Fruit fly (Drosophila melanogaster): Measurements from ENCODE around the gene CarT.

The CarT gene

dm6 chr2L:20764663-20765062, 34.6 kb upstream of the CarT start (continued):
- TF ChIP-seq CG11247 (GFP tag; IDR thresholded peaks at IDR 0.05) = no peak
- 0 out of 3 replicates have a peak, but pooled peaks have one; percentile 10 for TF ChIP-seq ci (GFP tag; IDR thresholded peaks at IDR 0.05)
- peak; percentile 88 for TF ChIP-seq Hr39 (optimal IDR thresholded peaks at IDR 0.05)
- peak; percentile 8; the same call in 1 of the 3 replicates for TF ChIP-seq zfh1 (GFP tag; IDR thresholded peaks at IDR 0.05)
- TF ChIP-seq CG30431 (GFP tag; optimal IDR thresholded peaks at IDR 0.05) = no peak
- no peak for TF ChIP-seq CG7556 (GFP tag; optimal IDR thresholded peaks at IDR 0.05)
- no peak for TF ChIP-seq fd3F (GFP tag; optimal IDR thresholded peaks at IDR 0.05)
- TF ChIP-seq fd96Cb (tag; optimal IDR thresholded peaks at IDR 0.05) = no peak
- TF ChIP-seq CG10543 (GFP tag; optimal IDR thresholded peaks at IDR 0.05) = no peak
- no peak for TF ChIP-seq prd (optimal IDR thresholded peaks at IDR 0.05)
- 0 out of 3 replicates have a peak, but pooled peaks have one; percentile 22 for TF ChIP-seq prd (GFP tag; IDR thresholded peaks at IDR 0.05)
- TF ChIP-seq Tbp (GFP tag; optimal IDR thresholded peaks at IDR 0.05) = no peak
- TF ChIP-seq unpg (GFP tag; optimal IDR thresholded peaks at IDR 0.05) = no peak
- TF ChIP-seq disco-r (GFP tag; optimal IDR thresholded peaks at IDR 0.05) = no peak
- TF ChIP-seq Dbx (GFP tag; IDR thresholded peaks at IDR 0.05) = no peak
- no peak for TF ChIP-seq CG14050 (GFP tag; IDR thresholded peaks at IDR 0.05)

dm6 chr2L:20761951-20762538, 32.0 kb upstream of the CarT start:
- TF ChIP-seq Deaf1 (tag; optimal IDR thresholded peaks at IDR 0.05) = peak; percentile 22
- TF ChIP-seq Ssrp (tag; optimal IDR thresholded peaks at IDR 0.05) = peak; percentile 17
- TF ChIP-seq ssp (GFP tag; IDR thresholded peaks at IDR 0.05) = no peak
- no peak for TF ChIP-seq Ets97D (GFP tag; optimal IDR thresholded peaks at IDR 0.05)
- peak; percentile 58; the same call in 1 of the 2 replicates for TF ChIP-seq stc (GFP tag; IDR thresholded peaks at IDR 0.05)
- TF ChIP-seq CG10321 (GFP tag; IDR thresholded peaks at IDR 0.05) = no peak
- no peak for TF ChIP-seq slou (GFP tag; optimal IDR thresholded peaks at IDR 0.05)
- TF ChIP-seq CG11696 (GFP tag; IDR thresholded peaks at IDR 0.05) = peak; percentile 26; the same call in 1 of the 2 replicates
- no peak for TF ChIP-seq CG7556 (GFP tag; optimal IDR thresholded peaks at IDR 0.05)
- TF ChIP-seq pros (GFP tag; optimal IDR thresholded peaks at IDR 0.05) = no peak
- no peak for TF ChIP-seq NC2β (GFP tag; optimal IDR thresholded peaks at IDR 0.05)
- TF ChIP-seq Aef1 (GFP tag; IDR thresholded peaks at IDR 0.05) = peak; percentile 42; the same call in 2 of the 3 replicates
- no peak for TF ChIP-seq E2f1 (GFP tag; IDR thresholded peaks at IDR 0.05)
- TF ChIP-seq CG1832 (GFP tag; optimal IDR thresholded peaks at IDR 0.05) = no peak
- peak; percentile 36 for TF ChIP-seq CG10267 (tag; optimal IDR thresholded peaks at IDR 0.05)
- TF ChIP-seq ase (GFP tag; IDR thresholded peaks at IDR 0.05) = 0 out of 3 replicates have a peak, but pooled peaks have one; percentile 47
- TF ChIP-seq CG11695 (GFP tag; IDR thresholded peaks at IDR 0.05) = peak; percentile 50; the same call in 2 of the 3 replicates
- no peak for TF ChIP-seq Opbp (GFP tag; IDR thresholded peaks at IDR 0.05; ENCODE audit: partially characterized antibody)
- TF ChIP-seq CG9932 (GFP tag; IDR thresholded peaks at IDR 0.05) = peak; percentile 41
- TF ChIP-seq Lpt (GFP tag; optimal IDR thresholded peaks at IDR 0.05) = no peak
- TF ChIP-seq HLH54F (GFP tag; optimal IDR thresholded peaks at IDR 0.05) = no peak
- peak; percentile 54 for TF ChIP-seq unpg (GFP tag; optimal IDR thresholded peaks at IDR 0.05)
- no peak for TF ChIP-seq Dll (GFP tag; IDR thresholded peaks at IDR 0.05; ENCODE audit: partially characterized antibody)
- peak; percentile 23 for TF ChIP-seq CG15514 (GFP tag; optimal IDR thresholded peaks at IDR 0.05)
- TF ChIP-seq CG18476 (GFP tag; optimal IDR thresholded peaks at IDR 0.05) = no peak
- TF ChIP-seq croc (GFP tag; conservative IDR thresholded peaks at IDR 0.05) = no peak
- TF ChIP-seq gcm2 (GFP tag; optimal IDR thresholded peaks at IDR 0.05) = no peak
- TF ChIP-seq Atf3 (GFP tag; optimal IDR thresholded peaks at IDR 0.05) = no peak
- TF ChIP-seq bbx (GFP tag; IDR thresholded peaks at IDR 0.05; ENCODE audit: partially characterized antibody) = no peak
- TF ChIP-seq sens (GFP tag) = peak; percentile 75
- peak; percentile 5 for TF ChIP-seq CG1233 (GFP tag; optimal IDR thresholded peaks at IDR 0.05)
- no peak for TF ChIP-seq MTF-1 (GFP tag; optimal IDR thresholded peaks at IDR 0.05; ENCODE audit: borderline replicate concordance)
- no peak for TF ChIP-seq CG14860 (GFP tag; IDR thresholded peaks at IDR 0.05; ENCODE audit: partially characterized antibody)
- no peak for TF ChIP-seq CG10565 (GFP tag; optimal IDR thresholded peaks at IDR 0.05)
- no peak for TF ChIP-seq Usf (GFP tag; optimal IDR thresholded peaks at IDR 0.05)
- peak; percentile 34 for TF ChIP-seq CoRest (tag; optimal IDR thresholded peaks at IDR 0.05)
